Worm (Caenorhabditis elegans) whole organism, midembryonic: Measurements from ENCODE around the gene Y25C1A.7.

Experiments
- T22C8.4 ChIP-seq: fragments of 200-800 bp; sonication (Bioruptor generic); IDR thresholded peaks from 2 replicates; pipeline ENCODE4 v1.3.6; 2022; ENCODE audit warnings: missing genetic modification characterization, missing compliant biosample characterization
- cog-1 ChIP-seq: sonication (generic microtip); optimal IDR thresholded peaks from 2 replicates; lab custom pipeline; 2016; ENCODE audit warnings: missing genetic modification characterization, missing compliant biosample characterization
- flt-1 ChIP-seq: fragments of 200-800 bp; sonication (Bioruptor generic); IDR thresholded peaks from 2 replicates; pipeline ENCODE4 v1.3.6; 2022; ENCODE audit warnings: missing genetic modification characterization, missing compliant biosample characterization
- klf-2 ChIP-seq: fragments of 200-800 bp; sonication (Bioruptor generic); conservative IDR thresholded peaks from 2 replicates; pipeline ENCODE4 v1.3.6; 2022; ENCODE audit warnings: missing genetic modification reagents, missing genetic modification characterization, missing compliant biosample characterization
- med-1 ChIP-seq: sonication (generic microtip); optimal IDR thresholded peaks from 2 replicates; lab custom pipeline; 2017; ENCODE audit warnings: missing genetic modification characterization, mild to moderate bottlenecking, missing compliant biosample characterization, antibody characterized with exemption, missing genetic modification reagents; ENCODE audit not compliant: insufficient read depth
- ref-1 ChIP-seq: fragments of 200-800 bp; sonication (Bioruptor generic); conservative IDR thresholded peaks from 2 replicates; pipeline ENCODE4 v1.3.6; 2022; ENCODE audit warnings: missing genetic modification reagents, missing genetic modification characterization, missing compliant biosample characterization
- tab-1 ChIP-seq: fragments of 200-800 bp; sonication (Bioruptor generic); IDR thresholded peaks from 2 replicates; pipeline ENCODE4 v1.3.6; 2022; ENCODE audit warnings: missing genetic modification characterization, missing compliant biosample characterization
- ztf-23 ChIP-seq: fragments of 200-800 bp; sonication (Bioruptor generic); IDR thresholded peaks from 2 replicates; pipeline ENCODE4 v1.3.6; 2022; ENCODE audit warnings: missing genetic modification reagents, missing genetic modification characterization, missing compliant biosample characterization
- ztf-29 ChIP-seq: fragments of 200-800 bp; sonication (Bioruptor generic); IDR thresholded peaks from 2 replicates; pipeline ENCODE4 v1.3.6; 2022; ENCODE audit warnings: missing genetic modification reagents, missing genetic modification characterization, missing compliant biosample characterization

Gene Y25C1A.7

DNA sequence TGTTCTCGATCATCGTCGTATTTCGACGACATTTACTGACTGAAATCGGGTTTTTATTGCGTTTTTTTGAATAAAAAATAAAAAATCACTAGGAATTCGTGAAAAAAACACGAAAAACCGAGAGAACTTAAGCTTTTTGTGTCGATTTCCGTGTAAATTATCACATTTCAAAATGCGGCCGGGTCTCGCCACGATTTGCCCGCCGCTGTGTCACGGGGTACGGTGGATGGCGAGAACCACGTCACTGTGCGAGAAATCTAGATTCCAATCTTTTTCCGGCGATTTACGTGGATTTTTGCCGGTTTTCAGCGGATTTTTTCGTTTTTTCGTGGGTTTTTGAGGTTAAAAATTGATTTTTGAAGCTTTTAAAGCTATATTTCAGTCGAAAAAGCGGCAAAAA lies 6.1 kb upstream of the Y25C1A.7 start, which contains the start of gene Y25C1A.8:
TSS of gene Y25C1A.8 (minus strand) at position 45 of the 400 bp plus-strand sequence.
- TF ChIP-seq T22C8.4 (GFP tag; lab: Robert Waterston, UW), result no peak
- TF ChIP-seq ztf-29 (GFP tag; lab: Robert Waterston, UW), result no peak
- peak; percentile 63 for TF ChIP-seq ztf-23 (GFP tag; lab: Robert Waterston, UW)
- peak; percentile 64; the same call in 1 of the 2 replicates for TF ChIP-seq flt-1 (GFP tag; lab: Robert Waterston, UW)
- TF ChIP-seq klf-2 (GFP tag; lab: Robert Waterston, UW), result no peak
- no peak for TF ChIP-seq med-1
- TF ChIP-seq tab-1 (GFP tag; lab: Robert Waterston, UW), result no peak
- peak; percentile 57 for TF ChIP-seq cog-1
- no peak for TF ChIP-seq ref-1 (GFP tag; lab: Robert Waterston, UW)

- peak; percentile 89 for TF ChIP-seq T22C8.4 (GFP tag; lab: Robert Waterston, UW)
- no peak for TF ChIP-seq cog-1
Observed at ce11 chrII:3070182-3070581, 680 bp downstream of the Y25C1A.7 start.

ce11 chrII:3068646-3069045 lies 2.2 kb downstream of the Y25C1A.7 start:
- TF ChIP-seq ztf-23 (GFP tag; lab: Robert Waterston, UW) (no peak), T22C8.4 (GFP tag; lab: Robert Waterston, UW) (peak; percentile 21; the same call in 1 of the 2 replicates)

ce11 chrII:3067896-3068295 lies 3.0 kb downstream of the Y25C1A.7 start:
- peak; percentile 89 for TF ChIP-seq T22C8.4 (GFP tag; lab: Robert Waterston, UW)
- no peak for TF ChIP-seq tab-1 (GFP tag; lab: Robert Waterston, UW)

DNA sequence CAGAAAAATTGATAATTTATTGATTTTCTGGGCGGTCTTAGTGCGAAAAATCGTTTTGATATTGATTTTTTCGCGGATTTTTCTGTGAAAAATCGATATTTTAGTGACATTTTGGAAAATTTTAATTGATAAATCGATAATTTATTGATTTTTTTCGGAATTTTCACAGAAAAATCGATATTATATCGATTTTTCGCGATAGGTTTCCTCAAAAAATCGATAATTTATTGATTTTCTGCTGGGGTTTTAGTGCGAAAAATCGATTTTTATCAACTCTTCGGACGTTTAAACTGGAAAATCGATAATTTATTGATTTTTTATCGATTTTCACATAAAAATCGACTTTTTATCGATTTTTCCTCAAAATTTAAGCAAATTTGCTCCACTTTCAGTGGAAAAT lies 3.4 kb downstream of the Y25C1A.7 start:
- TF ChIP-seq klf-2 (GFP tag; lab: Robert Waterston, UW) (no peak), flt-1 (GFP tag; lab: Robert Waterston, UW) (no peak), T22C8.4 (GFP tag; lab: Robert Waterston, UW) (peak; percentile 67; the same call in 1 of the 2 replicates), ztf-29 (GFP tag; lab: Robert Waterston, UW) (no peak)

DNA sequence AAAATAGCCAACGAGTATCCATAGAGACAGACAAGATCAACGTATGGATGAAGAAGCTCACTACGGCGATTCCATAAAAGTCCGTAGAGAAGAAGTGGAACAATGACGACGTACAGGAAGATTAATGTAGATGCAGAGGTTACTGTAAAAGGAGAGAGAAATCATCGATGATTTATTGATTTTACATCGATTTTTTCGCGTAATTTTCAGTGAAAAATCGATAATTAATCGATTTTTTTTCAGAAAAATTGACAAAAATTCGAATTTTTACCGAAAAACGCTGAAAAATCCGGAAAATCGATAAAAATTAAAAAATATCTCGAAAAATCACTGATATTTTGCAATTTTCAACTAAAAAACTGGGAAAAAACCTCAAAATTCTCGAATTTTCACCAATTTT lies 4.5 kb downstream of the Y25C1A.7 start:
- 0 out of 2 replicates have a peak, but pooled peaks have one; percentile 50 for TF ChIP-seq T22C8.4 (GFP tag; lab: Robert Waterston, UW)
- TF ChIP-seq med-1, result no peak

ce11 chrII:3065086-3065485 lies 5.8 kb downstream of the Y25C1A.7 start:
- TF ChIP-seq klf-2 (GFP tag; lab: Robert Waterston, UW), result no peak
- TF ChIP-seq cog-1, result no peak
- TF ChIP-seq T22C8.4 (GFP tag; lab: Robert Waterston, UW), result no peak
- TF ChIP-seq med-1, result no peak
- TF ChIP-seq ref-1 (GFP tag; lab: Robert Waterston, UW), result no peak
- no peak for TF ChIP-seq flt-1 (GFP tag; lab: Robert Waterston, UW)
- no peak for TF ChIP-seq ztf-23 (GFP tag; lab: Robert Waterston, UW)
- no peak for TF ChIP-seq ztf-29 (GFP tag; lab: Robert Waterston, UW)
- no peak for TF ChIP-seq tab-1 (GFP tag; lab: Robert Waterston, UW)

DNA sequence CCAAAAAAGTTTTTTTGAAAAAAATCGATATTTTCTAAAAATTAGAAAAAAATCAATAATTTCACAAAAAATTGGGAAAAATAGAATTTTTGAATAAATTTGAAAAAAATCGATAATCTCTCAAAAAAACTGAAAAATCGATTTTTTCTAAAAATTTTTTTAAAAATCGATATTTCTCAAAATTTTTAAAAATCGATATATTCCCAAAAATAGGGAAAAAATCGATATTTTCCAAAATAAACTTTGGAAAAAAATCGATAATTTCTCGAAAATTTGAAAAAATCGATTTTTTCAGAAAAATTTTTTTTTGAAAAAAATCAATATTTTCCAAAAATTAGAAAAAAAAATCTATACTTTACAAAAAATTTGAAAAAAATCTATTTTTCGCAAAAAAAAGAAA lies 6.2 kb downstream of the Y25C1A.7 start:
- TF ChIP-seq T22C8.4 (GFP tag; lab: Robert Waterston, UW) (peak; percentile 75), tab-1 (GFP tag; lab: Robert Waterston, UW) (no peak)

- TF ChIP-seq klf-2 (GFP tag; lab: Robert Waterston, UW) (no peak), T22C8.4 (GFP tag; lab: Robert Waterston, UW) (peak; percentile 93), cog-1 (no peak), med-1 (no peak)
Observed at ce11 chrII:3063984-3064383, 6.9 kb downstream of the Y25C1A.7 start.

ce11 chrII:3063366-3063765 lies 7.5 kb downstream of the Y25C1A.7 start:
- TF ChIP-seq ref-1 (GFP tag; lab: Robert Waterston, UW) (no peak), cog-1 (no peak), klf-2 (GFP tag; lab: Robert Waterston, UW) (no peak), ztf-29 (GFP tag; lab: Robert Waterston, UW) (no peak), flt-1 (GFP tag; lab: Robert Waterston, UW) (no peak), T22C8.4 (GFP tag; lab: Robert Waterston, UW) (peak; percentile 88), ztf-23 (GFP tag; lab: Robert Waterston, UW) (no peak)

ce11 chrII:3062876-3063275 lies 8.0 kb downstream of the Y25C1A.7 start:
- no peak for TF ChIP-seq ztf-23 (GFP tag; lab: Robert Waterston, UW)
- no peak for TF ChIP-seq ztf-29 (GFP tag; lab: Robert Waterston, UW)
- TF ChIP-seq cog-1, result no peak
- TF ChIP-seq T22C8.4 (GFP tag; lab: Robert Waterston, UW), result peak; percentile 41
- TF ChIP-seq klf-2 (GFP tag; lab: Robert Waterston, UW), result no peak

ce11 chrII:3062222-3062621 lies 8.6 kb downstream of the Y25C1A.7 start:
- no peak for TF ChIP-seq ztf-23 (GFP tag; lab: Robert Waterston, UW)
- peak; percentile 62; the same call in 1 of the 2 replicates for TF ChIP-seq flt-1 (GFP tag; lab: Robert Waterston, UW)
- no peak for TF ChIP-seq ztf-29 (GFP tag; lab: Robert Waterston, UW)
- 0 out of 2 replicates have a peak, but pooled peaks have one; percentile 38 for TF ChIP-seq tab-1 (GFP tag; lab: Robert Waterston, UW)
- peak; percentile 58 for TF ChIP-seq T22C8.4 (GFP tag; lab: Robert Waterston, UW)
